Worm (Caenorhabditis elegans): ENCODE results near the gene pbo-1.

- TF ChIP-seq klf-2 (GFP tag; conservative IDR thresholded peaks at IDR 0.05) (no peak), ztf-29 (GFP tag; IDR thresholded peaks at IDR 0.05) (no peak), flt-1 (GFP tag; IDR thresholded peaks at IDR 0.05) (no peak), ztf-23 (GFP tag; IDR thresholded peaks at IDR 0.05) (no peak), tab-1 (GFP tag; IDR thresholded peaks at IDR 0.05) (no peak), med-1 (GFP tag; optimal IDR thresholded peaks at IDR 0.05; ENCODE audit: insufficient read depth) (no peak), T22C8.4 (GFP tag; IDR thresholded peaks at IDR 0.05) (no peak)
Observed at ce11 chrIII:2687412-2687811, 1.1 kb upstream of the pbo-1 start.

Data from whole organism, midembryonic.